Worm (Caenorhabditis elegans): Measurements from ENCODE around the gene Y54G2A.26.

DNA sequence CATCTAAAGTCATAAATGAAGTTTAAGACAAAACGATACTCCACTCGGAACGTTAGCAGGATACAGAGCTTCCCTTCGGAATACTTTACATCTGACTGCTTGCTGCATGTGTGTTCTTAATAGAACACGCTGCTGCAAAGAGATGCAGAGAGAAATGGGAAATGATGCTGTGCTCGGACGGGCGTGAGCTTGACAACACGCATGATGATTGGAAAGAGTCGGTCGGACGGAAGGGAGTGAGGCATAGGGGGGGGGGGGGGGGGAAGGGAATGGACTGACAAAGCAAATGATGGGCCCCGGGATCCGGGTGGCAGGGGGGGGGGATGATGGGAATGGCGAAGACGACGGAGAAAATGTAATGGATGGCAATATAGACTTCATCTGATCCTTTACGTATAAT lies 2.0 kb upstream of the Y54G2A.26 start:
- TF ChIP-seq lin-13 (tag; optimal IDR thresholded peaks at IDR 0.05), result no peak
- no peak for TF ChIP-seq lsy-2 (tag; optimal IDR thresholded peaks at IDR 0.05)
- no peak for TF ChIP-seq blmp-1 (tag; optimal IDR thresholded peaks at IDR 0.05)
- TF ChIP-seq sem-2 (GFP tag; optimal IDR thresholded peaks at IDR 0.05), result no peak
- TF ChIP-seq zip-8 (tag; optimal IDR thresholded peaks at IDR 0.05), result no peak
- no peak for TF ChIP-seq drap-1 (GFP tag; optimal IDR thresholded peaks at IDR 0.05)
